Worm (Caenorhabditis elegans) whole organism, L2 larva: Measurements from ENCODE around the gene F46G10.2.

Experiments used
- C34F6.9 ChIP-seq: fragments of 150-350 bp; optimal IDR thresholded peaks from 2 replicates; lab custom pipeline; 2014; ENCODE audit warnings: missing biosample characterization, missing genetic modification characterization
- F13H6.1 ChIP-seq: sonication (generic microtip); optimal IDR thresholded peaks from 2 replicates; lab custom pipeline; 2016; ENCODE audit warnings: missing genetic modification characterization, missing compliant biosample characterization
- Y55F3AM.14 ChIP-seq: fragments of 200-800 bp; sonication (Bioruptor generic); optimal IDR thresholded peaks from 2 replicates; lab custom pipeline; 2018; ENCODE audit warnings: mild to moderate bottlenecking, missing genetic modification characterization, missing compliant biosample characterization
- ZK546.5 ChIP-seq: sonication (generic microtip); optimal IDR thresholded peaks from 2 replicates; lab custom pipeline; 2017; ENCODE audit warnings: missing biosample characterization, missing genetic modification characterization
- alr-1 ChIP-seq: fragments of 150-350 bp; optimal IDR thresholded peaks from 2 replicates; lab custom pipeline; 2014; ENCODE audit warnings: missing biosample characterization, missing genetic modification characterization
- aly-2 ChIP-seq: fragments of 150-350 bp; optimal IDR thresholded peaks from 2 replicates; lab custom pipeline; 2014; ENCODE audit warnings: missing biosample characterization, missing genetic modification characterization
- ama-1 ChIP-seq: fragments of 150-350 bp; optimal IDR thresholded peaks from 2 replicates; lab custom pipeline; 2018; ENCODE audit warnings: inconsistent platforms
- blmp-1 ChIP-seq: sonication (generic microtip); optimal IDR thresholded peaks from 2 replicates; lab custom pipeline; 2017; ENCODE audit warnings: missing genetic modification characterization, mild to moderate bottlenecking, missing compliant biosample characterization, antibody characterized with exemption, moderate library complexity; ENCODE audit not compliant: insufficient read depth
- ceh-82 ChIP-seq: fragments of 150-350 bp; optimal IDR thresholded peaks from 2 replicates; lab custom pipeline; 2014; ENCODE audit warnings: missing biosample characterization, missing genetic modification characterization
- crh-2 ChIP-seq: sonication (generic microtip); optimal IDR thresholded peaks from 2 replicates; lab custom pipeline; 2017; ENCODE audit warnings: missing biosample characterization, missing genetic modification characterization
- dmd-4 ChIP-seq: sonication (generic microtip); optimal IDR thresholded peaks from 2 replicates; lab custom pipeline; 2017; ENCODE audit warnings: missing biosample characterization, missing genetic modification characterization
- egl-27 ChIP-seq: sonication (generic microtip); optimal IDR thresholded peaks from 3 replicates; lab custom pipeline; 2017; ENCODE audit warnings: missing biosample characterization, missing genetic modification reagents, missing genetic modification characterization
- fos-1 ChIP-seq: fragments of 150-350 bp; optimal IDR thresholded peaks from 2 replicates; lab custom pipeline; 2014; ENCODE audit warnings: missing biosample characterization, missing genetic modification characterization
- gmeb-1 ChIP-seq: fragments of 150-350 bp; optimal IDR thresholded peaks from 2 replicates; lab custom pipeline; 2014; ENCODE audit warnings: missing biosample characterization, missing genetic modification characterization
- lin-11 ChIP-seq: fragments of 150-350 bp; sonication (generic microtip); optimal IDR thresholded peaks from 2 replicates; lab custom pipeline; 2014; ENCODE audit warnings: missing biosample characterization, missing genetic modification characterization, inconsistent platforms, mixed read lengths
- lin-13 ChIP-seq: fragments of 150-350 bp; optimal IDR thresholded peaks from 2 replicates; lab custom pipeline; 2014; ENCODE audit warnings: missing biosample characterization, missing genetic modification reagents, missing genetic modification characterization
- lin-39 ChIP-seq: fragments of 150-350 bp; optimal IDR thresholded peaks from 2 replicates; lab custom pipeline; 2014; ENCODE audit warnings: missing biosample characterization, missing genetic modification reagents, missing genetic modification characterization
- lsy-2 ChIP-seq, 2 experiments: fragments of 150-350 bp in 1 of 2; sonication (generic microtip) in 1 of 2; optimal IDR thresholded peaks; 2 replicates each; lab custom pipeline; 2014 to 2017; ENCODE audit warnings: missing biosample characterization in 2 of 2, missing genetic modification characterization in 2 of 2
- mbf-1 ChIP-seq: sonication (generic microtip); optimal IDR thresholded peaks from 2 replicates; lab custom pipeline; 2017; ENCODE audit warnings: missing biosample characterization, missing genetic modification characterization
- mdl-1 ChIP-seq, 2 experiments: fragments of 150-350 bp in 1 of 2; sonication (generic microtip) in 1 of 2; optimal IDR thresholded peaks; 2 replicates each; lab custom pipeline; 2017; ENCODE audit warnings: missing biosample characterization in 2 of 2, missing genetic modification characterization in 2 of 2
- nhr-10 ChIP-seq: sonication (generic microtip); optimal IDR thresholded peaks from 2 replicates; lab custom pipeline; 2017; ENCODE audit warnings: missing biosample characterization, missing genetic modification characterization
- nhr-12 ChIP-seq: fragments of 150-350 bp; optimal IDR thresholded peaks from 2 replicates; lab custom pipeline; 2014; ENCODE audit warnings: missing biosample characterization, missing genetic modification characterization
- nhr-129 ChIP-seq: fragments of 150-350 bp; optimal IDR thresholded peaks from 2 replicates; lab custom pipeline; 2014; ENCODE audit warnings: missing biosample characterization, missing genetic modification characterization
- nhr-21 ChIP-seq: fragments of 150-350 bp; optimal IDR thresholded peaks from 2 replicates; lab custom pipeline; 2014; ENCODE audit warnings: missing biosample characterization, missing genetic modification characterization
- nhr-23 ChIP-seq: fragments of 150-350 bp; optimal IDR thresholded peaks from 2 replicates; lab custom pipeline; 2014; ENCODE audit warnings: missing biosample characterization, missing genetic modification reagents, missing genetic modification characterization
- nhr-25 ChIP-seq: fragments of 150-350 bp; sonication (generic microtip); optimal IDR thresholded peaks from 3 replicates; lab custom pipeline; 2014; ENCODE audit warnings: missing biosample characterization, missing genetic modification characterization
- nhr-6 ChIP-seq: fragments of 150-350 bp; optimal IDR thresholded peaks from 2 replicates; lab custom pipeline; 2014; ENCODE audit warnings: missing biosample characterization, missing genetic modification characterization
- peb-1 ChIP-seq: fragments of 150-350 bp; optimal IDR thresholded peaks from 2 replicates; lab custom pipeline; 2014; ENCODE audit warnings: missing biosample characterization, missing genetic modification characterization
- skn-1 ChIP-seq: sonication (generic microtip); optimal IDR thresholded peaks from 2 replicates; lab custom pipeline; 2017; ENCODE audit warnings: missing biosample characterization, missing genetic modification characterization
- sma-3 ChIP-seq: sonication (generic microtip); optimal IDR thresholded peaks from 2 replicates; lab custom pipeline; 2016; ENCODE audit warnings: missing genetic modification reagents, missing genetic modification characterization, missing compliant biosample characterization
- sma-9 ChIP-seq, 2 experiments: fragments of 150-350 bp in 1 of 2; sonication (generic microtip) in 1 of 2; optimal IDR thresholded peaks; 2 replicates each; lab custom pipeline; 2014 to 2016; ENCODE audit warnings: missing genetic modification characterization in 2 of 2, mild to moderate bottlenecking in 1 of 2, missing biosample characterization in 1 of 2, missing compliant biosample characterization in 1 of 2, missing genetic modification reagents in 1 of 2, moderate library complexity in 1 of 2
- snpc-4 ChIP-seq: fragments of 150-350 bp; optimal IDR thresholded peaks from 2 replicates; lab custom pipeline; 2014; ENCODE audit warnings: missing biosample characterization, missing genetic modification characterization
- unc-55 ChIP-seq: fragments of 150-350 bp; sonication (generic microtip); optimal IDR thresholded peaks from 3 replicates; lab custom pipeline; 2014; ENCODE audit warnings: missing biosample characterization, missing genetic modification reagents, missing genetic modification characterization
- zag-1 ChIP-seq: fragments of 150-350 bp; optimal IDR thresholded peaks from 2 replicates; lab custom pipeline; 2014; ENCODE audit warnings: missing biosample characterization, missing genetic modification characterization
- ztf-1 ChIP-seq: fragments of 200-800 bp; sonication (Bioruptor generic); conservative IDR thresholded peaks from 2 replicates; pipeline ENCODE4 v1.3.6; 2022; ENCODE audit warnings: missing genetic modification characterization, missing compliant biosample characterization
- ztf-11 ChIP-seq: sonication (generic microtip); optimal IDR thresholded peaks from 2 replicates; lab custom pipeline; 2017; ENCODE audit warnings: missing biosample characterization, missing genetic modification characterization

The F46G10.2 gene

ce11 chrX:13350123-13350798 is 27.5 kb downstream of the F46G10.2 start:
- TF ChIP-seq peb-1 (no peak), ZK546.5 (no peak), dmd-4 (tag; lab: Kevin White, UChicago) (no peak), C34F6.9 (tag; lab: Kevin White, UChicago) (no peak), nhr-129 (tag; lab: Kevin White, UChicago) (peak; percentile 4), nhr-12 (tag; lab: Kevin White, UChicago) (no peak), ama-1 (lab: Kevin White, UChicago) (no peak), crh-2 (no peak), nhr-10 (tag; lab: Kevin White, UChicago) (no peak), ztf-1 (GFP tag; lab: Robert Waterston, UW) (0 out of 2 replicates have a peak, but pooled peaks have one; percentile 64), egl-27 (tag; lab: Kevin White, UChicago) (no peak), skn-1 (tag; lab: Kevin White, UChicago) (no peak), mbf-1 (no peak)

ce11 chrX:13350804-13351747 is 28.3 kb downstream of the F46G10.2 start, which contains the start of gene mxl-3:
Gene mxl-3 (minus strand): TSS chrX:13350804.
- TF ChIP-seq unc-55 (GFP tag; lab: Kevin White, UChicago), result no peak
- TF ChIP-seq fos-1 (tag; lab: Kevin White, UChicago), result peak; percentile 14
- no peak for TF ChIP-seq alr-1
- peak in 1 of 2 experiments; percentile 11 for TF ChIP-seq mdl-1 (tag; optimal IDR thresholded peaks at IDR 0.05; lab: Kevin White, UChicago)
- no peak for TF ChIP-seq aly-2 (tag; lab: Kevin White, UChicago)
- TF ChIP-seq nhr-21 (tag; lab: Kevin White, UChicago), result peak; percentile 65
- no peak for TF ChIP-seq ceh-82
- TF ChIP-seq ztf-11 (tag; lab: Kevin White, UChicago), result no peak
- TF ChIP-seq lsy-2 (tag; optimal IDR thresholded peaks at IDR 0.05; lab: Kevin White, UChicago), result peak in 1 of 2 experiments; percentile 55
- TF ChIP-seq ama-1 (lab: Kevin White, UChicago), result peak; percentile 73
- no peak for TF ChIP-seq nhr-6
- no peak for TF ChIP-seq lin-39 (tag; lab: Kevin White, UChicago)
- TF ChIP-seq zag-1 (tag; lab: Kevin White, UChicago), result no peak
- TF ChIP-seq sma-3 (GFP tag; lab: Kevin White, UChicago), result no peak
- TF ChIP-seq snpc-4, result no peak
- TF ChIP-seq skn-1 (tag; lab: Kevin White, UChicago), result no peak
- peak; percentile 57 for TF ChIP-seq F13H6.1 (tag; lab: Kevin White, UChicago)
- TF ChIP-seq lin-13 (GFP tag; lab: Kevin White, UChicago), result peak; percentile 48
- peak; percentile 53 for TF ChIP-seq nhr-129 (tag; lab: Kevin White, UChicago)
- TF ChIP-seq sma-9 (GFP tag; optimal IDR thresholded peaks at IDR 0.05; lab: Kevin White, UChicago), result peak; percentile 88
- TF ChIP-seq sma-9 (tag; optimal IDR thresholded peaks at IDR 0.05; lab: Kevin White, UChicago), result no peak
- TF ChIP-seq blmp-1 (tag; lab: Kevin White, UChicago), result peak; percentile 58
- TF ChIP-seq ZK546.5, result no peak
- no peak for TF ChIP-seq Y55F3AM.14
- peak; percentile 15 for TF ChIP-seq gmeb-1 (tag; lab: Kevin White, UChicago)
- TF ChIP-seq nhr-25 (tag; lab: Kevin White, UChicago), result peak; percentile 44
- TF ChIP-seq C34F6.9 (tag; lab: Kevin White, UChicago), result peak; percentile 2

- TF ChIP-seq aly-2 (tag; lab: Kevin White, UChicago) (no peak), sma-9 (GFP tag; optimal IDR thresholded peaks at IDR 0.05; lab: Kevin White, UChicago) (peak; percentile 73), sma-9 (tag; optimal IDR thresholded peaks at IDR 0.05; lab: Kevin White, UChicago) (no peak), ztf-11 (tag; lab: Kevin White, UChicago) (no peak), F13H6.1 (tag; lab: Kevin White, UChicago) (no peak), skn-1 (tag; lab: Kevin White, UChicago) (no peak), unc-55 (GFP tag; lab: Kevin White, UChicago) (no peak), egl-27 (tag; lab: Kevin White, UChicago) (no peak), gmeb-1 (tag; lab: Kevin White, UChicago) (no peak), ztf-1 (GFP tag; lab: Robert Waterston, UW) (no peak), sma-3 (GFP tag; lab: Kevin White, UChicago) (no peak), alr-1 (no peak), nhr-21 (tag; lab: Kevin White, UChicago) (peak; percentile 38), lsy-2 (tag; optimal IDR thresholded peaks at IDR 0.05; lab: Kevin White, UChicago) (no peak), nhr-6 (no peak), blmp-1 (tag; lab: Kevin White, UChicago) (no peak), ceh-82 (no peak), nhr-23 (no peak), nhr-129 (tag; lab: Kevin White, UChicago) (no peak), snpc-4 (no peak), nhr-25 (tag; lab: Kevin White, UChicago) (no peak), crh-2 (peak; percentile 40), dmd-4 (tag; lab: Kevin White, UChicago) (no peak), lin-11 (no peak)
These were observed 29.4 kb downstream of the F46G10.2 start for ce11 chrX:13352164-13352563.
